Worm (Caenorhabditis elegans) whole organism, L4 larva: Measurements from ENCODE around the gene C24B9.3.

Source experiments
- F49E8.2 ChIP-seq: sonication (generic microtip); optimal IDR thresholded peaks from 2 replicates; lab custom pipeline; 2016; ENCODE audit warnings: missing compliant biosample characterization, mild to moderate bottlenecking, missing genetic modification characterization, borderline replicate concordance
- T20F7.1 ChIP-seq: fragments of 200-800 bp; sonication (Bioruptor generic); optimal IDR thresholded peaks from 2 replicates; lab custom pipeline; 2018; ENCODE audit warnings: mild to moderate bottlenecking, missing genetic modification characterization, missing compliant biosample characterization
- T26A8.4 ChIP-seq: fragments of 200-800 bp; sonication (Bioruptor generic); IDR thresholded peaks from 2 replicates; pipeline ENCODE4 v1.3.6; 2022; ENCODE audit warnings: missing genetic modification characterization, missing compliant biosample characterization
- Y105C5A.15 ChIP-seq: fragments of 200-800 bp; sonication (Bioruptor generic); IDR thresholded peaks from 2 replicates; pipeline ENCODE4 v1.3.6; 2022; ENCODE audit warnings: missing genetic modification characterization, missing compliant biosample characterization
- Y5F2A.4 ChIP-seq: fragments of 200-800 bp; sonication (Bioruptor generic); optimal IDR thresholded peaks from 2 replicates; lab custom pipeline; 2018; ENCODE audit warnings: mild to moderate bottlenecking, missing genetic modification characterization, missing compliant biosample characterization
- ZK546.5 ChIP-seq, 2 experiments: sonication (generic microtip); optimal IDR thresholded peaks; 2 replicates each; lab custom pipeline; 2017; ENCODE audit warnings: missing biosample characterization in 2 of 2, missing genetic modification characterization in 2 of 2
- ama-1 ChIP-seq: fragments of 150-350 bp; optimal IDR thresholded peaks from 2 replicates; lab custom pipeline; 2014; ENCODE audit warnings: inconsistent platforms, mixed read lengths
- attf-4 ChIP-seq: sonication (generic microtip); optimal IDR thresholded peaks from 3 replicates; lab custom pipeline; 2017; ENCODE audit warnings: missing biosample characterization, missing genetic modification characterization
- ceh-20 ChIP-seq: fragments of 200-800 bp; sonication (Bioruptor generic); IDR thresholded peaks from 2 replicates; pipeline ENCODE4 v1.3.6; 2022; ENCODE audit warnings: missing genetic modification reagents, missing genetic modification characterization, missing compliant biosample characterization
- ceh-62 ChIP-seq: sonication (generic microtip); optimal IDR thresholded peaks from 2 replicates; lab custom pipeline; 2017; ENCODE audit warnings: missing biosample characterization, missing genetic modification characterization
- ces-1 ChIP-seq: fragments of 150-350 bp; sonication (generic microtip); optimal IDR thresholded peaks from 4 replicates; lab custom pipeline; 2014; ENCODE audit warnings: missing biosample characterization, missing genetic modification reagents, missing genetic modification characterization
- ctbp-1 ChIP-seq: fragments of 200-800 bp; sonication (Bioruptor generic); IDR thresholded peaks from 2 replicates; pipeline ENCODE4 v1.3.6; 2022; ENCODE audit warnings: missing genetic modification reagents, missing genetic modification characterization, missing compliant biosample characterization
- daf-12 ChIP-seq: fragments of 150-350 bp; optimal IDR thresholded peaks from 2 replicates; lab custom pipeline; 2014; ENCODE audit warnings: missing biosample characterization, missing genetic modification reagents, missing genetic modification characterization
- daf-16 ChIP-seq, 3 experiments: sonication (generic microtip); optimal IDR thresholded peaks; 2 replicates each; lab custom pipeline; 2016 to 2017; ENCODE audit warnings: missing genetic modification characterization in 3 of 3, missing genetic modification reagents in 3 of 3, mild to moderate bottlenecking in 2 of 3, missing compliant biosample characterization in 2 of 3, missing biosample characterization in 1 of 3, moderate library complexity in 1 of 3
- daf-8 ChIP-seq: fragments of 200-800 bp; sonication (Bioruptor generic); IDR thresholded peaks from 2 replicates; pipeline ENCODE4 v1.3.6; 2022; ENCODE audit warnings: missing genetic modification characterization, missing compliant biosample characterization
- dmd-8 ChIP-seq: fragments of 200-800 bp; sonication (Bioruptor generic); IDR thresholded peaks from 2 replicates; pipeline ENCODE4 v1.3.6; 2022; ENCODE audit warnings: missing genetic modification characterization, missing compliant biosample characterization
- dve-1 ChIP-seq: sonication (generic microtip); optimal IDR thresholded peaks from 2 replicates; lab custom pipeline; 2017; ENCODE audit warnings: antibody characterized with exemption, mild to moderate bottlenecking, missing genetic modification characterization, missing compliant biosample characterization; ENCODE audit not compliant: insufficient read depth
- egl-43 ChIP-seq: fragments of 200-800 bp; sonication (Bioruptor generic); IDR thresholded peaks from 2 replicates; pipeline ENCODE4 v1.3.6; 2022; ENCODE audit warnings: missing genetic modification reagents, missing genetic modification characterization, missing compliant biosample characterization
- gei-8 ChIP-seq: fragments of 200-800 bp; sonication (Bioruptor generic); optimal IDR thresholded peaks from 2 replicates; lab custom pipeline; 2018; ENCODE audit warnings: mild to moderate bottlenecking, missing genetic modification characterization, missing compliant biosample characterization
- hif-1 ChIP-seq, 2 experiments: sonication (generic microtip); optimal IDR thresholded peaks; 2 replicates each; lab custom pipeline; 2016 to 2017; ENCODE audit warnings: missing compliant biosample characterization in 2 of 2, missing genetic modification characterization in 2 of 2, missing genetic modification reagents in 2 of 2, missing genotype in 2 of 2, mild to moderate bottlenecking in 1 of 2
- jun-1 ChIP-seq: fragments of 150-350 bp; optimal IDR thresholded peaks from 2 replicates; lab custom pipeline; 2014; ENCODE audit warnings: missing biosample characterization, missing genetic modification reagents, missing genetic modification characterization
- lim-7 ChIP-seq: fragments of 200-800 bp; sonication (Bioruptor generic); IDR thresholded peaks from 2 replicates; pipeline ENCODE4 v1.3.6; 2022; ENCODE audit warnings: missing genetic modification characterization, missing compliant biosample characterization
- lin-15B ChIP-seq: fragments of 150-350 bp; sonication (generic microtip); optimal IDR thresholded peaks from 3 replicates; lab custom pipeline; 2014; ENCODE audit warnings: missing biosample characterization, missing genetic modification characterization
- lin-38 ChIP-seq: fragments of 200-800 bp; sonication (Bioruptor generic); IDR thresholded peaks from 2 replicates; pipeline ENCODE4 v1.3.6; 2022; ENCODE audit warnings: missing genetic modification reagents, missing genetic modification characterization, missing compliant biosample characterization
- lin-39 ChIP-seq: fragments of 150-350 bp; optimal IDR thresholded peaks from 2 replicates; lab custom pipeline; 2014; ENCODE audit warnings: missing biosample characterization, missing genetic modification reagents, missing genetic modification characterization
- lsy-2 ChIP-seq, 2 experiments: fragments of 150-350 bp in 1 of 2; sonication (generic microtip) in 1 of 2; optimal IDR thresholded peaks; 2 replicates each; lab custom pipeline; 2014 to 2017; ENCODE audit warnings: missing biosample characterization in 2 of 2, missing genetic modification characterization in 2 of 2
- madf-9 ChIP-seq: fragments of 200-800 bp; sonication (Bioruptor generic); conservative IDR thresholded peaks from 2 replicates; pipeline ENCODE4 v1.3.6; 2022; ENCODE audit warnings: missing genetic modification reagents, missing genetic modification characterization, missing compliant biosample characterization
- mdt-29 ChIP-seq: fragments of 200-800 bp; sonication (Bioruptor generic); IDR thresholded peaks from 2 replicates; pipeline ENCODE4 v1.3.6; 2022; ENCODE audit warnings: missing genetic modification reagents, missing genetic modification characterization, missing compliant biosample characterization
- mep-1 ChIP-seq: fragments of 150-350 bp; sonication (generic microtip); optimal IDR thresholded peaks from 3 replicates; lab custom pipeline; 2014; ENCODE audit warnings: missing biosample characterization, missing genetic modification characterization
- mxl-2 ChIP-seq: fragments of 200-800 bp; sonication (Bioruptor generic); conservative IDR thresholded peaks from 2 replicates; pipeline ENCODE4 v1.3.6; 2022; ENCODE audit warnings: missing genetic modification reagents, missing genetic modification characterization, missing compliant biosample characterization
- mxl-3 ChIP-seq: fragments of 200-800 bp; sonication (Bioruptor generic); optimal IDR thresholded peaks from 2 replicates; lab custom pipeline; 2018; ENCODE audit warnings: mild to moderate bottlenecking, missing genetic modification characterization, missing compliant biosample characterization
- nhr-10 ChIP-seq: fragments of 150-350 bp; optimal IDR thresholded peaks from 2 replicates; lab custom pipeline; 2014; ENCODE audit warnings: missing biosample characterization, missing genetic modification characterization
- nhr-11 ChIP-seq: fragments of 150-350 bp; optimal IDR thresholded peaks from 2 replicates; lab custom pipeline; 2014; ENCODE audit warnings: missing biosample characterization, missing genetic modification characterization
- nhr-42 ChIP-seq: fragments of 200-800 bp; sonication (Bioruptor generic); IDR thresholded peaks from 2 replicates; pipeline ENCODE4 v1.3.6; 2022; ENCODE audit warnings: missing genetic modification characterization, missing compliant biosample characterization
- php-3 ChIP-seq: fragments of 200-800 bp; sonication (Bioruptor generic); IDR thresholded peaks from 2 replicates; pipeline ENCODE4 v1.3.6; 2022; ENCODE audit warnings: missing genetic modification reagents, missing genetic modification characterization, missing compliant biosample characterization
- rbr-2 ChIP-seq: sonication (generic microtip); optimal IDR thresholded peaks from 2 replicates; lab custom pipeline; 2016; ENCODE audit warnings: missing genotype, missing genetic modification characterization, missing compliant biosample characterization
- saeg-2 ChIP-seq: fragments of 200-800 bp; sonication (Bioruptor generic); IDR thresholded peaks from 2 replicates; pipeline ENCODE4 v1.3.6; 2022; ENCODE audit warnings: missing genetic modification reagents, missing genetic modification characterization, missing compliant biosample characterization
- sdz-12 ChIP-seq: fragments of 200-800 bp; sonication (Bioruptor generic); optimal IDR thresholded peaks from 2 replicates; lab custom pipeline; 2018; ENCODE audit warnings: mild to moderate bottlenecking, missing genetic modification characterization, missing compliant biosample characterization
- set-16 ChIP-seq: fragments of 200-800 bp; sonication (Bioruptor generic); IDR thresholded peaks from 2 replicates; pipeline ENCODE4 v1.3.6; 2022; ENCODE audit warnings: missing genetic modification reagents, missing genetic modification characterization, missing compliant biosample characterization
- skn-1 ChIP-seq: fragments of 150-350 bp; optimal IDR thresholded peaks from 2 replicates; lab custom pipeline; 2014; ENCODE audit warnings: missing biosample characterization, missing genetic modification characterization
- snpc-1.2 ChIP-seq: fragments of 200-800 bp; sonication (Bioruptor generic); IDR thresholded peaks from 2 replicates; pipeline ENCODE4 v1.3.6; 2022; ENCODE audit warnings: missing genetic modification reagents, missing genetic modification characterization, missing compliant biosample characterization
- spr-1 ChIP-seq: sonication (generic microtip); optimal IDR thresholded peaks from 2 replicates; lab custom pipeline; 2016; ENCODE audit warnings: mild to moderate bottlenecking, missing genetic modification characterization, missing compliant biosample characterization
- unc-130 ChIP-seq: sonication (generic microtip); optimal IDR thresholded peaks from 2 replicates; lab custom pipeline; 2016; ENCODE audit warnings: missing genetic modification reagents, missing genetic modification characterization, missing compliant biosample characterization
- unc-62 ChIP-seq, 3 experiments: fragments of 150-350 bp in 1 of 3; sonication (generic microtip); optimal IDR thresholded peaks in 2 of 3; peaks in 1 of 3; 1 replicate in 1 of 3; 2 replicates in 2 of 3; lab custom pipeline; 2014 to 2017; ENCODE audit warnings: missing biosample characterization in 3 of 3, missing genetic modification characterization in 3 of 3, missing genetic modification reagents in 3 of 3, missing genotype in 1 of 3
- vab-7 ChIP-seq: fragments of 200-800 bp; sonication (Bioruptor generic); IDR thresholded peaks from 2 replicates; pipeline ENCODE4 v1.3.6; 2022; ENCODE audit warnings: missing genetic modification reagents, missing genetic modification characterization, missing compliant biosample characterization
- zag-1 ChIP-seq: fragments of 150-350 bp; optimal IDR thresholded peaks from 2 replicates; lab custom pipeline; 2014; ENCODE audit warnings: missing biosample characterization, missing genetic modification characterization
- zfp-2 ChIP-seq: sonication (generic microtip); optimal IDR thresholded peaks from 2 replicates; lab custom pipeline; 2016; ENCODE audit warnings: mild to moderate bottlenecking, missing genetic modification characterization, missing compliant biosample characterization
- zip-2 ChIP-seq: fragments of 150-350 bp; optimal IDR thresholded peaks from 2 replicates; lab custom pipeline; 2014; ENCODE audit warnings: missing biosample characterization, missing genetic modification characterization
- ztf-11 ChIP-seq: fragments of 150-350 bp; optimal IDR thresholded peaks from 2 replicates; lab custom pipeline; 2014; ENCODE audit warnings: missing biosample characterization, missing genetic modification characterization
- ztf-7 ChIP-seq: fragments of 150-350 bp; optimal IDR thresholded peaks from 2 replicates; lab custom pipeline; 2014; ENCODE audit warnings: missing biosample characterization, missing genetic modification characterization

The C24B9.3 gene

ce11 chrV:2673807-2674206, 37.6 kb downstream of the C24B9.3 start (continued):
- TF ChIP-seq lim-7 (GFP tag; lab: Robert Waterston, UW) (peak; percentile 83), unc-62 (GFP tag; optimal IDR thresholded peaks at IDR 0.05 in 1 of 2; lab: Kevin White, UChicago) (no peak), unc-62 (tag; optimal IDR thresholded peaks at IDR 0.05; lab: Kevin White, UChicago) (no peak), hif-1 (tag; optimal IDR thresholded peaks at IDR 0.05; lab: Kevin White, UChicago) (no peak), php-3 (peak; percentile 57; the same call in 1 of the 2 replicates), mep-1 (tag; lab: Kevin White, UChicago) (peak; percentile 33), T26A8.4 (0 out of 2 replicates have a peak, but pooled peaks have one; percentile 21), snpc-1.2 (GFP tag; lab: Robert Waterston, UW) (peak; percentile 55; the same call in 1 of the 2 replicates), lin-38 (GFP tag; lab: Robert Waterston, UW) (peak; percentile 89), rbr-2 (peak; percentile 35), zip-2 (tag; lab: Kevin White, UChicago) (no peak), spr-1 (no peak), lsy-2 (tag; optimal IDR thresholded peaks at IDR 0.05; lab: Kevin White, UChicago) (peak in 1 of 2 experiments; percentile 55), ZK546.5 (tag; optimal IDR thresholded peaks at IDR 0.05; lab: Kevin White, UChicago) (no peak), Y105C5A.15 (GFP tag; lab: Robert Waterston, UW) (0 out of 2 replicates have a peak, but pooled peaks have one; percentile 26), saeg-2 (GFP tag; lab: Robert Waterston, UW) (no peak), lin-39 (tag; lab: Kevin White, UChicago) (no peak), ctbp-1 (peak; percentile 51; the same call in 1 of the 2 replicates), dve-1 (tag; lab: Kevin White, UChicago) (peak; percentile 30), ztf-7 (tag; lab: Kevin White, UChicago) (no peak), jun-1 (tag; lab: Kevin White, UChicago) (no peak), attf-4 (no peak), daf-8 (GFP tag; lab: Robert Waterston, UW) (no peak), ces-1 (GFP tag; lab: Kevin White, UChicago) (no peak), ceh-20 (GFP tag; lab: Robert Waterston, UW) (no peak), nhr-42 (0 out of 2 replicates have a peak, but pooled peaks have one; percentile 21), T20F7.1 (GFP tag; lab: Kevin White, UChicago) (no peak), vab-7 (peak; percentile 65), mxl-2 (no peak), daf-16 (GFP tag; optimal IDR thresholded peaks at IDR 0.05; lab: Kevin White, UChicago) (peak in 1 of 2 experiments; percentile 20), daf-16 (tag; optimal IDR thresholded peaks at IDR 0.05; lab: Kevin White, UChicago) (peak; percentile 85), egl-43 (peak; percentile 85), ztf-11 (tag; lab: Kevin White, UChicago) (no peak), zfp-2 (tag; lab: Kevin White, UChicago) (no peak), mdt-29 (GFP tag; lab: Robert Waterston, UW) (peak; percentile 34; the same call in 1 of the 2 replicates), unc-130 (GFP tag; lab: Kevin White, UChicago) (peak; percentile 34), gei-8 (no peak), mxl-3 (GFP tag; lab: Kevin White, UChicago) (peak; percentile 9), nhr-11 (tag; lab: Kevin White, UChicago) (no peak), set-16 (GFP tag; lab: Robert Waterston, UW) (peak; percentile 48), sdz-12 (GFP tag; lab: Kevin White, UChicago) (no peak), skn-1 (tag; lab: Kevin White, UChicago) (no peak), nhr-10 (tag; lab: Kevin White, UChicago) (no peak), lin-15B (tag; lab: Kevin White, UChicago) (no peak), Y5F2A.4 (GFP tag; lab: Kevin White, UChicago) (no peak), ceh-62 (tag; lab: Kevin White, UChicago) (no peak), F49E8.2 (tag; lab: Kevin White, UChicago) (no peak), dmd-8 (GFP tag; lab: Robert Waterston, UW) (peak; percentile 75), daf-12 (no peak), ama-1 (lab: Kevin White, UChicago) (no peak), madf-9 (peak; percentile 44; the same call in 1 of the 2 replicates), zag-1 (tag; lab: Kevin White, UChicago) (no peak)
